ENCODE assay signal across 4 worm cellular contexts in genomic region chrX:15630790-15631204, ce11.
TF ChIP-seq lines count a peak whose summit lies in the region.

No protein-coding gene starts in this region.

TF ChIP-seq in whole organism, L1 larva, 84 proteins besides CTCF, POLR2A, EP300 and RAD21 (continued from another document and continues in another):
- TF ChIP-seq aly-2 (tag; optimal IDR thresholded peaks at IDR 0.05; lab: Kevin White, UChicago) (no peak), hlh-17 (GFP tag; optimal IDR thresholded peaks at IDR 0.05; lab: Kevin White, UChicago; ENCODE audit: borderline replicate concordance) (no peak), tbx-2 (tag; optimal IDR thresholded peaks at IDR 0.05; lab: Kevin White, UChicago) (peak; percentile 7), nhr-28 (tag; optimal IDR thresholded peaks at IDR 0.05; lab: Kevin White, UChicago) (no peak), zag-1 (tag; optimal IDR thresholded peaks at IDR 0.05; lab: Kevin White, UChicago) (no peak), egl-27 (tag; optimal IDR thresholded peaks at IDR 0.05; lab: Kevin White, UChicago) (no peak), zip-4 (GFP tag; optimal IDR thresholded peaks at IDR 0.05; lab: Kevin White, UChicago) (no peak), hlh-4 (tag; optimal IDR thresholded peaks at IDR 0.05; lab: Kevin White, UChicago) (no peak), sptf-1 (tag; optimal IDR thresholded peaks at IDR 0.05; lab: Kevin White, UChicago) (no peak), nhr-90 (tag; optimal IDR thresholded peaks at IDR 0.05; lab: Kevin White, UChicago; ENCODE audit: poor library complexity) (no peak), nhr-11 (tag; optimal IDR thresholded peaks at IDR 0.05; lab: Kevin White, UChicago) (no peak), tlp-1 (tag; optimal IDR thresholded peaks at IDR 0.05; lab: Kevin White, UChicago) (no peak), elt-2 (tag; optimal IDR thresholded peaks at IDR 0.05; lab: Kevin White, UChicago) (no peak), vab-15 (tag; optimal IDR thresholded peaks at IDR 0.05; lab: Kevin White, UChicago) (no peak), mab-9 (GFP tag; IDR thresholded peaks at IDR 0.05; lab: Robert Waterston, UW) (no peak), ceh-8 (GFP tag; optimal IDR thresholded peaks at IDR 0.05; lab: Kevin White, UChicago) (no peak), Y116A8C.19 (tag; optimal IDR thresholded peaks at IDR 0.05; lab: Kevin White, UChicago; ENCODE audit: borderline replicate concordance) (no peak), nhr-76 (tag; optimal IDR thresholded peaks at IDR 0.05; lab: Kevin White, UChicago) (no peak), nhr-19 (GFP tag; conservative IDR thresholded peaks at IDR 0.05; lab: Robert Waterston, UW) (no peak; the same call in 1 of the 2 replicates), F16B12.6 (tag; optimal IDR thresholded peaks at IDR 0.05; lab: Kevin White, UChicago) (no peak), fos-1 (tag; optimal IDR thresholded peaks at IDR 0.05; lab: Kevin White, UChicago) (no peak), ama-1 (optimal IDR thresholded peaks at IDR 0.05; lab: Kevin White, UChicago) (no peak), ztf-4 (tag; optimal IDR thresholded peaks at IDR 0.05; lab: Kevin White, UChicago) (no peak), nhr-12 (tag; optimal IDR thresholded peaks at IDR 0.05; lab: Kevin White, UChicago) (no peak), mef-2 (tag; optimal IDR thresholded peaks at IDR 0.05; lab: Kevin White, UChicago) (no peak), lin-13 (GFP tag; optimal IDR thresholded peaks at IDR 0.05; lab: Kevin White, UChicago) (no peak), elt-3 (tag; optimal IDR thresholded peaks at IDR 0.05; lab: Kevin White, UChicago) (no peak), skn-1 (tag; optimal IDR thresholded peaks at IDR 0.05; lab: Kevin White, UChicago) (peak; percentile 12), mep-1 (tag; optimal IDR thresholded peaks at IDR 0.05; lab: Kevin White, UChicago) (peak; percentile 44), nhr-77 (tag; optimal IDR thresholded peaks at IDR 0.05; lab: Kevin White, UChicago) (no peak), fkh-10 (GFP tag; optimal IDR thresholded peaks at IDR 0.05; lab: Kevin White, UChicago) (peak; percentile 48), C04F5.9 (tag; optimal IDR thresholded peaks at IDR 0.05; lab: Kevin White, UChicago) (no peak), pag-3 (tag; optimal IDR thresholded peaks at IDR 0.05; lab: Kevin White, UChicago; ENCODE audit: borderline replicate concordance, insufficient read depth) (no peak), ceh-88 (GFP tag; IDR thresholded peaks at IDR 0.05; lab: Robert Waterston, UW) (no peak)

TF ChIP-seq in whole organism, L2 larva, 48 proteins besides CTCF, POLR2A, EP300 and RAD21 (continued from another document):
- peak; percentile 26 for TF ChIP-seq zag-1 (tag; optimal IDR thresholded peaks at IDR 0.05; lab: Kevin White, UChicago)
- peak; percentile 70 for TF ChIP-seq C34F6.9 (tag; optimal IDR thresholded peaks at IDR 0.05; lab: Kevin White, UChicago)
- TF ChIP-seq egl-27 (tag; optimal IDR thresholded peaks at IDR 0.05; lab: Kevin White, UChicago): peak; percentile 25
- TF ChIP-seq aly-2 (tag; optimal IDR thresholded peaks at IDR 0.05; lab: Kevin White, UChicago): no peak
- TF ChIP-seq nhr-12 (tag; optimal IDR thresholded peaks at IDR 0.05; lab: Kevin White, UChicago): no peak
- TF ChIP-seq ztf-1 (GFP tag; conservative IDR thresholded peaks at IDR 0.05; lab: Robert Waterston, UW): no peak
- TF ChIP-seq elt-3 (tag; optimal IDR thresholded peaks at IDR 0.05; lab: Kevin White, UChicago): no peak
- peak; percentile 64 for TF ChIP-seq nhr-129 (tag; optimal IDR thresholded peaks at IDR 0.05; lab: Kevin White, UChicago)
- no peak for TF ChIP-seq ceh-82 (tag; optimal IDR thresholded peaks at IDR 0.05; lab: Kevin White, UChicago)
- peak; percentile 48 for TF ChIP-seq snpc-4 (tag; optimal IDR thresholded peaks at IDR 0.05; lab: Kevin White, UChicago)
- TF ChIP-seq nhr-21 (tag; optimal IDR thresholded peaks at IDR 0.05; lab: Kevin White, UChicago): no peak
- peak in 1 of 2 experiments; percentile 28 for TF ChIP-seq mdl-1 (tag; optimal IDR thresholded peaks at IDR 0.05; lab: Kevin White, UChicago)
- TF ChIP-seq ceh-16 (tag; optimal IDR thresholded peaks at IDR 0.05; lab: Kevin White, UChicago): no peak

TF ChIP-seq in whole organism, L3 larva, 47 proteins besides CTCF, POLR2A, EP300 and RAD21 (continued from another document):
- TF ChIP-seq lin-39 (tag; optimal IDR thresholded peaks at IDR 0.05; lab: Kevin White, UChicago) (peak; percentile 85), mdl-1 (tag; optimal IDR thresholded peaks at IDR 0.05; lab: Kevin White, UChicago) (no peak), ceh-16 (tag; optimal IDR thresholded peaks at IDR 0.05; lab: Kevin White, UChicago) (no peak), lsy-12 (tag; optimal IDR thresholded peaks at IDR 0.05; lab: Kevin White, UChicago) (no peak), nhr-77 (tag; optimal IDR thresholded peaks at IDR 0.05; lab: Kevin White, UChicago) (no peak), nhr-23 (tag; optimal IDR thresholded peaks at IDR 0.05; lab: Kevin White, UChicago) (peak; percentile 31), pqm-1 (tag; optimal IDR thresholded peaks at IDR 0.05; lab: Kevin White, UChicago) (no peak), ceh-82 (tag; optimal IDR thresholded peaks at IDR 0.05; lab: Kevin White, UChicago) (no peak), mml-1 (tag; optimal IDR thresholded peaks at IDR 0.05; lab: Kevin White, UChicago) (no peak), R02D3.7 (tag; optimal IDR thresholded peaks at IDR 0.05; lab: Kevin White, UChicago) (no peak)
TF ChIP-seq in whole organism, L3 larva: peak in this region for 8.

TF ChIP-seq in whole organism, late embryonic, 69 proteins besides CTCF, POLR2A, EP300 and RAD21 (continued from another document):
- TF ChIP-seq eyg-1 (tag; optimal IDR thresholded peaks at IDR 0.05; lab: Kevin White, UChicago): no peak
- no peak for TF ChIP-seq nhr-232 (tag; optimal IDR thresholded peaks at IDR 0.05; lab: Kevin White, UChicago)
- no peak for TF ChIP-seq elt-4 (tag; optimal IDR thresholded peaks at IDR 0.05; lab: Kevin White, UChicago)
- TF ChIP-seq ama-1 (optimal IDR thresholded peaks at IDR 0.05; lab: Kevin White, UChicago): no peak
- no peak for TF ChIP-seq T23F11.4 (GFP tag; optimal IDR thresholded peaks at IDR 0.05; lab: Kevin White, UChicago)
- no peak for TF ChIP-seq hlh-15 (tag; optimal IDR thresholded peaks at IDR 0.05; lab: Kevin White, UChicago)
- TF ChIP-seq ceh-45 (GFP tag; IDR thresholded peaks at IDR 0.05; lab: Robert Waterston, UW): 0 out of 2 replicates have a peak, but pooled peaks have one; percentile 18
- TF ChIP-seq C08G9.2 (tag; optimal IDR thresholded peaks at IDR 0.05; lab: Kevin White, UChicago): no peak
- TF ChIP-seq ceh-19 (GFP tag; optimal IDR thresholded peaks at IDR 0.05; lab: Kevin White, UChicago): no peak
- TF ChIP-seq ceh-22 (tag; optimal IDR thresholded peaks at IDR 0.05; lab: Kevin White, UChicago): no peak
- peak; percentile 25 for TF ChIP-seq ceh-18 (tag; optimal IDR thresholded peaks at IDR 0.05; lab: Kevin White, UChicago)
- no peak for TF ChIP-seq madf-2 (tag; optimal IDR thresholded peaks at IDR 0.05; lab: Kevin White, UChicago)
- no peak for TF ChIP-seq ets-4 (tag; optimal IDR thresholded peaks at IDR 0.05; lab: Kevin White, UChicago)
- TF ChIP-seq unc-3 (GFP tag; conservative IDR thresholded peaks at IDR 0.05; lab: Robert Waterston, UW): no peak
- no peak for TF ChIP-seq unc-3 (tag; optimal IDR thresholded peaks at IDR 0.05; lab: Kevin White, UChicago)
- no peak for TF ChIP-seq K02D7.2 (tag; optimal IDR thresholded peaks at IDR 0.05; lab: Kevin White, UChicago)
- TF ChIP-seq gmeb-2 (tag; optimal IDR thresholded peaks at IDR 0.05; lab: Kevin White, UChicago): no peak
- peak; percentile 44 for TF ChIP-seq tbx-2 (tag; optimal IDR thresholded peaks at IDR 0.05; lab: Kevin White, UChicago)
- TF ChIP-seq ceh-14 (tag; optimal IDR thresholded peaks at IDR 0.05; lab: Kevin White, UChicago): peak; percentile 39
- no peak for TF ChIP-seq lim-6 (tag; optimal IDR thresholded peaks at IDR 0.05; lab: Kevin White, UChicago)
- TF ChIP-seq sox-2 (GFP tag; IDR thresholded peaks at IDR 0.05; lab: Robert Waterston, UW): no peak
